Worm (Caenorhabditis elegans) whole organism, L2 larva: ENCODE results near the gene cex-1.
A peak's percentile ranks its signal among the peaks of the same experiment; 100 is the strongest.

ENCODE experiments used
- C34F6.9 ChIP-seq: fragments of 150-350 bp; optimal IDR thresholded peaks from 2 replicates; lab custom pipeline; 2014; ENCODE audit warnings: missing biosample characterization, missing genetic modification characterization
- F13H6.1 ChIP-seq: sonication (generic microtip); optimal IDR thresholded peaks from 2 replicates; lab custom pipeline; 2016; ENCODE audit warnings: missing genetic modification characterization, missing compliant biosample characterization
- ZK546.5 ChIP-seq: sonication (generic microtip); optimal IDR thresholded peaks from 2 replicates; lab custom pipeline; 2017; ENCODE audit warnings: missing biosample characterization, missing genetic modification characterization
- alr-1 ChIP-seq: fragments of 150-350 bp; optimal IDR thresholded peaks from 2 replicates; lab custom pipeline; 2014; ENCODE audit warnings: missing biosample characterization, missing genetic modification characterization
- ama-1 ChIP-seq: fragments of 150-350 bp; optimal IDR thresholded peaks from 2 replicates; lab custom pipeline; 2018; ENCODE audit warnings: inconsistent platforms
- ceh-16 ChIP-seq: fragments of 150-350 bp; optimal IDR thresholded peaks from 2 replicates; lab custom pipeline; 2014; ENCODE audit warnings: missing biosample characterization, missing genetic modification characterization
- crh-2 ChIP-seq: sonication (generic microtip); optimal IDR thresholded peaks from 2 replicates; lab custom pipeline; 2017; ENCODE audit warnings: missing biosample characterization, missing genetic modification characterization
- egl-27 ChIP-seq: sonication (generic microtip); optimal IDR thresholded peaks from 3 replicates; lab custom pipeline; 2017; ENCODE audit warnings: missing biosample characterization, missing genetic modification reagents, missing genetic modification characterization
- elt-1 ChIP-seq: fragments of 150-350 bp; optimal IDR thresholded peaks from 2 replicates; lab custom pipeline; 2014; ENCODE audit warnings: missing biosample characterization, missing genetic modification characterization
- elt-3 ChIP-seq: sonication (generic microtip); optimal IDR thresholded peaks from 2 replicates; lab custom pipeline; 2017; ENCODE audit warnings: missing biosample characterization, missing genetic modification characterization
- fos-1 ChIP-seq: fragments of 150-350 bp; optimal IDR thresholded peaks from 2 replicates; lab custom pipeline; 2014; ENCODE audit warnings: missing biosample characterization, missing genetic modification characterization
- gmeb-1 ChIP-seq: fragments of 150-350 bp; optimal IDR thresholded peaks from 2 replicates; lab custom pipeline; 2014; ENCODE audit warnings: missing biosample characterization, missing genetic modification characterization
- lin-11 ChIP-seq: fragments of 150-350 bp; sonication (generic microtip); optimal IDR thresholded peaks from 2 replicates; lab custom pipeline; 2014; ENCODE audit warnings: missing biosample characterization, missing genetic modification characterization, inconsistent platforms, mixed read lengths
- lin-13 ChIP-seq: fragments of 150-350 bp; optimal IDR thresholded peaks from 2 replicates; lab custom pipeline; 2014; ENCODE audit warnings: missing biosample characterization, missing genetic modification reagents, missing genetic modification characterization
- lin-39 ChIP-seq: fragments of 150-350 bp; optimal IDR thresholded peaks from 2 replicates; lab custom pipeline; 2014; ENCODE audit warnings: missing biosample characterization, missing genetic modification reagents, missing genetic modification characterization
- lsy-2 ChIP-seq, 2 experiments: fragments of 150-350 bp in 1 of 2; sonication (generic microtip) in 1 of 2; optimal IDR thresholded peaks; 2 replicates each; lab custom pipeline; 2014 to 2017; ENCODE audit warnings: missing biosample characterization in 2 of 2, missing genetic modification characterization in 2 of 2
- mab-5 ChIP-seq: fragments of 150-350 bp; optimal IDR thresholded peaks from 2 replicates; lab custom pipeline; 2014; ENCODE audit warnings: missing biosample characterization, missing genetic modification characterization
- mdl-1 ChIP-seq, 2 experiments: fragments of 150-350 bp in 1 of 2; sonication (generic microtip) in 1 of 2; optimal IDR thresholded peaks; 2 replicates each; lab custom pipeline; 2017; ENCODE audit warnings: missing biosample characterization in 2 of 2, missing genetic modification characterization in 2 of 2
- nhr-11 ChIP-seq: fragments of 150-350 bp; optimal IDR thresholded peaks from 2 replicates; lab custom pipeline; 2014; ENCODE audit warnings: missing biosample characterization, missing genetic modification characterization
- nhr-129 ChIP-seq: fragments of 150-350 bp; optimal IDR thresholded peaks from 2 replicates; lab custom pipeline; 2014; ENCODE audit warnings: missing biosample characterization, missing genetic modification characterization
- nhr-21 ChIP-seq: fragments of 150-350 bp; optimal IDR thresholded peaks from 2 replicates; lab custom pipeline; 2014; ENCODE audit warnings: missing biosample characterization, missing genetic modification characterization
- nhr-237 ChIP-seq: fragments of 150-350 bp; optimal IDR thresholded peaks from 2 replicates; lab custom pipeline; 2014; ENCODE audit warnings: missing biosample characterization, missing genetic modification characterization
- nhr-25 ChIP-seq: fragments of 150-350 bp; sonication (generic microtip); optimal IDR thresholded peaks from 3 replicates; lab custom pipeline; 2014; ENCODE audit warnings: missing biosample characterization, missing genetic modification characterization
- nhr-6 ChIP-seq: fragments of 150-350 bp; optimal IDR thresholded peaks from 2 replicates; lab custom pipeline; 2014; ENCODE audit warnings: missing biosample characterization, missing genetic modification characterization
- peb-1 ChIP-seq: fragments of 150-350 bp; optimal IDR thresholded peaks from 2 replicates; lab custom pipeline; 2014; ENCODE audit warnings: missing biosample characterization, missing genetic modification characterization
- skn-1 ChIP-seq: sonication (generic microtip); optimal IDR thresholded peaks from 2 replicates; lab custom pipeline; 2017; ENCODE audit warnings: missing biosample characterization, missing genetic modification characterization
- sma-3 ChIP-seq: sonication (generic microtip); optimal IDR thresholded peaks from 2 replicates; lab custom pipeline; 2016; ENCODE audit warnings: missing genetic modification reagents, missing genetic modification characterization, missing compliant biosample characterization
- sma-9 ChIP-seq, 2 experiments: fragments of 150-350 bp in 1 of 2; sonication (generic microtip) in 1 of 2; optimal IDR thresholded peaks; 2 replicates each; lab custom pipeline; 2014 to 2016; ENCODE audit warnings: missing genetic modification characterization in 2 of 2, mild to moderate bottlenecking in 1 of 2, missing biosample characterization in 1 of 2, missing compliant biosample characterization in 1 of 2, missing genetic modification reagents in 1 of 2, moderate library complexity in 1 of 2
- snpc-4 ChIP-seq: fragments of 150-350 bp; optimal IDR thresholded peaks from 2 replicates; lab custom pipeline; 2014; ENCODE audit warnings: missing biosample characterization, missing genetic modification characterization
- unc-39 ChIP-seq: fragments of 150-350 bp; optimal IDR thresholded peaks from 2 replicates; lab custom pipeline; 2014; ENCODE audit warnings: missing biosample characterization, missing genetic modification characterization
- unc-55 ChIP-seq: fragments of 150-350 bp; sonication (generic microtip); optimal IDR thresholded peaks from 3 replicates; lab custom pipeline; 2014; ENCODE audit warnings: missing biosample characterization, missing genetic modification reagents, missing genetic modification characterization
- unc-62 ChIP-seq: fragments of 150-350 bp; optimal IDR thresholded peaks from 2 replicates; lab custom pipeline; 2014; ENCODE audit warnings: missing biosample characterization, missing genetic modification reagents, missing genetic modification characterization
- zag-1 ChIP-seq: fragments of 150-350 bp; optimal IDR thresholded peaks from 2 replicates; lab custom pipeline; 2014; ENCODE audit warnings: missing biosample characterization, missing genetic modification characterization
- ztf-1 ChIP-seq: fragments of 200-800 bp; sonication (Bioruptor generic); conservative IDR thresholded peaks from 2 replicates; pipeline ENCODE4 v1.3.6; 2022; ENCODE audit warnings: missing genetic modification characterization, missing compliant biosample characterization
- ztf-11 ChIP-seq: sonication (generic microtip); optimal IDR thresholded peaks from 2 replicates; lab custom pipeline; 2017; ENCODE audit warnings: missing biosample characterization, missing genetic modification characterization
- ztf-4 ChIP-seq: fragments of 150-350 bp; optimal IDR thresholded peaks from 2 replicates; lab custom pipeline; 2014; ENCODE audit warnings: missing biosample characterization, missing genetic modification characterization

The cex-1 gene

DNA sequence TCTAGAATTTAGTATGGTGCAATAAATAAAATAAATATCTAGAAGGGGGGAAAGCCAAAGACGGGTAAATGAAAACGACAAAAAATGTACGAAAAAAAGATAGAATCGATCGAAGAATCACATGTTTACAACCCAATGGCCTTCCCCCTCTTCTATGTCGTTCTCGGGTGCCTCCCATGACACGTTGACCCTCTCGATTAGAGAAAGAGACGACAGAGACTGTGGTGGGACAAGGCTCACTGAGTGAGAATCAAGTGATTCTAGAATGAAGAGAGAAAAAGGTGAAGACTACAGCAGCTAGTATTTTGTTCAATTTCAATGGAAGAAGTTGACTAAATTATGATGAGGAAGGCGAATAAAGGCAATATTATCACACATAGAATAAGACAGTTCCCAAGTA lies 21.4 kb upstream of the cex-1 start:
- TF ChIP-seq C34F6.9 (peak; percentile 79), sma-3 (GFP tag; lab: Kevin White, UChicago) (no peak), elt-1 (tag; lab: Kevin White, UChicago) (no peak), nhr-25 (peak; percentile 69), ztf-11 (tag; lab: Kevin White, UChicago) (no peak), ZK546.5 (tag; lab: Kevin White, UChicago) (no peak), nhr-129 (tag; lab: Kevin White, UChicago) (peak; percentile 92), ztf-4 (tag; lab: Kevin White, UChicago) (no peak), ama-1 (lab: Kevin White, UChicago) (peak; percentile 28), sma-9 (GFP tag; optimal IDR thresholded peaks at IDR 0.05; lab: Kevin White, UChicago) (peak; percentile 27), sma-9 (tag; optimal IDR thresholded peaks at IDR 0.05; lab: Kevin White, UChicago) (no peak), nhr-6 (tag; lab: Kevin White, UChicago) (no peak), nhr-11 (tag; lab: Kevin White, UChicago) (no peak), fos-1 (peak; percentile 63), lsy-2 (tag; optimal IDR thresholded peaks at IDR 0.05; lab: Kevin White, UChicago) (peak in 1 of 2 experiments; percentile 71), crh-2 (peak; percentile 76), mdl-1 (tag; optimal IDR thresholded peaks at IDR 0.05; lab: Kevin White, UChicago) (no peak), F13H6.1 (peak; percentile 38), unc-55 (no peak)

- TF ChIP-seq elt-3 (tag; lab: Kevin White, UChicago): no peak
- TF ChIP-seq mdl-1 (tag; optimal IDR thresholded peaks at IDR 0.05; lab: Kevin White, UChicago): no peak
- TF ChIP-seq lin-11: no peak
- TF ChIP-seq peb-1: no peak
- no peak for TF ChIP-seq C34F6.9
- TF ChIP-seq alr-1 (tag; lab: Kevin White, UChicago): no peak
- no peak for TF ChIP-seq crh-2
These were observed 21.0 kb upstream of the cex-1 start for ce11 chrII:5426470-5426869.

DNA sequence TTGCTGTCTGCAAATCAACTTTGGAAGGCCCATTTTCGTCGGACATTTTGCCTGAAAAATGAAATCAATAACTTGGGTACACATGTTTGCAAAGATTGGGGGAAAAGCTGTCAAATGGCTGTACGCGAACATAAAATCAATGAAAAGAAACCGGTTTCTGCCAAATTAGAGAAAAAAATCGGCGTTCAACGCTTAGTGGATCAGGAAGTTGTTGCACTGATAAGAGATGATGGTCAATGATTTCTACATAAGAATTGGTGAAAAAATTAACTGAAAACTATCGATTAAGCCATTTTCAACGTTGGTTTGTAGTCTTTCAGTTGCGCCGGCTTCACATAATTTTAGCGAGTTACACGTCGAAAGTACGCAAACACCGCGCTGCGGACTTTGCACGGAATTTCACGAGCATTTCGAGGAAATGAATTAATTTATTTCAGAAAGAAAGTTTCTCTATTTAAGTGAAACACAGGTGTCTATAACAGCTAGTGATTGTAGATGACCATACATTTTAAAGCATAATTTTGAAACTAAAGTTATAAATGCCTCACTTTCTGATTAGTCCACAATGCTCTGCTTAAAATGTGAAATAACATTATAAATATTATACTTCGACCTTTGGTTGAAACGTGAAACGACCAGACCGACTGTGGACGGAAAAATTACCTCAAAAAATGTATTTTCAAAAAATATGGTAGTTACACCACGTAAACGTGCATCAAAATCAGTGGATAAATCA lies 17.8 kb upstream of the cex-1 start, which contains the start of the genes F07F6.4 and F07F6.2:
Gene F07F6.4 (minus strand): TSS at position 51 of the 736 bp plus-strand sequence.
Gene F07F6.2 (plus strand): TSS at position 686 of the 736 bp plus-strand sequence.
- TF ChIP-seq egl-27: no peak
- no peak for TF ChIP-seq ztf-1 (GFP tag; lab: Robert Waterston, UW)
- TF ChIP-seq mab-5: no peak
- TF ChIP-seq mdl-1 (tag; optimal IDR thresholded peaks at IDR 0.05; lab: Kevin White, UChicago): no peak
- TF ChIP-seq lin-39 (tag; lab: Kevin White, UChicago): no peak
- no peak for TF ChIP-seq unc-62 (GFP tag; lab: Kevin White, UChicago)
- peak; percentile 8 for TF ChIP-seq nhr-129 (tag; lab: Kevin White, UChicago)
- no peak for TF ChIP-seq sma-3 (GFP tag; lab: Kevin White, UChicago)
- peak; percentile 59 for TF ChIP-seq C34F6.9
- peak; percentile 88 for TF ChIP-seq crh-2
- TF ChIP-seq fos-1: no peak
- no peak for TF ChIP-seq ZK546.5 (tag; lab: Kevin White, UChicago)
- no peak for TF ChIP-seq elt-1 (tag; lab: Kevin White, UChicago)
- TF ChIP-seq gmeb-1 (tag; lab: Kevin White, UChicago): no peak
- no peak for TF ChIP-seq unc-39 (tag; lab: Kevin White, UChicago)
- no peak for TF ChIP-seq ama-1 (lab: Kevin White, UChicago)
- TF ChIP-seq nhr-21 (tag; lab: Kevin White, UChicago): no peak
- TF ChIP-seq ztf-4 (tag; lab: Kevin White, UChicago): no peak
- TF ChIP-seq lsy-2 (tag; optimal IDR thresholded peaks at IDR 0.05; lab: Kevin White, UChicago): peak in 1 of 2 experiments; percentile 58
- TF ChIP-seq nhr-6 (tag; lab: Kevin White, UChicago): no peak
- no peak for TF ChIP-seq snpc-4 (tag; lab: Kevin White, UChicago)
- TF ChIP-seq sma-9 (GFP tag; optimal IDR thresholded peaks at IDR 0.05; lab: Kevin White, UChicago): no peak
- TF ChIP-seq sma-9 (tag; optimal IDR thresholded peaks at IDR 0.05; lab: Kevin White, UChicago): no peak
- no peak for TF ChIP-seq alr-1 (tag; lab: Kevin White, UChicago)
- no peak for TF ChIP-seq ceh-16 (tag; lab: Kevin White, UChicago)
- TF ChIP-seq nhr-11 (tag; lab: Kevin White, UChicago): no peak
- peak; percentile 5 for TF ChIP-seq lin-13 (GFP tag; lab: Kevin White, UChicago)
- no peak for TF ChIP-seq zag-1 (tag; lab: Kevin White, UChicago)
- TF ChIP-seq, all 48 proteins: peak for 5

- TF ChIP-seq skn-1 (tag; lab: Kevin White, UChicago) (no peak), peb-1 (no peak), nhr-237 (tag; lab: Kevin White, UChicago) (no peak), elt-1 (tag; lab: Kevin White, UChicago) (no peak), gmeb-1 (tag; lab: Kevin White, UChicago) (no peak)
These were observed 14.4 kb upstream of the cex-1 start, which contains the start of gene srx-114 for ce11 chrII:5433069-5433468. TSS of gene srx-114 (minus strand) at chrII:5433169.
